Fruit fly (Drosophila melanogaster) whole organism, wandering third instar larva: ENCODE results near the gene Set.

Experiments used
- Abd-B ChIP-seq: fragments of >200 bp; optimal IDR thresholded peaks from 2 replicates; lab custom pipeline; 2017; ENCODE audit warnings: missing biosample characterization, missing genetic modification characterization
- CG32264 ChIP-seq: fragments of 200-800 bp; sonication (Bioruptor generic); optimal IDR thresholded peaks from 2 replicates; lab custom pipeline; 2016; ENCODE audit warnings: missing biosample characterization, missing genetic modification characterization
- CG9705 ChIP-seq: fragments of 200-800 bp; sonication (Bioruptor generic); optimal IDR thresholded peaks from 2 replicates; lab custom pipeline; 2018; ENCODE audit warnings: missing biosample characterization, mild to moderate bottlenecking, missing genetic modification characterization
- Dfd ChIP-seq: fragments of >200 bp; optimal IDR thresholded peaks from 2 replicates; lab custom pipeline; 2017; ENCODE audit warnings: missing biosample characterization, missing genetic modification characterization
- Dif ChIP-seq: fragments of 200-275, 200-300 bp; sonication (Bioruptor generic); optimal IDR thresholded peaks from 2 replicates; lab custom pipeline; 2018; ENCODE audit warnings: missing biosample characterization, missing genetic modification characterization; ENCODE audit not compliant: partially characterized antibody
- HLH106 ChIP-seq: fragments of 200-800 bp; optimal IDR thresholded peaks from 3 replicates; lab custom pipeline; 2019; ENCODE audit warnings: missing biosample characterization, mild to moderate bottlenecking, missing genetic modification characterization, moderate library complexity
- Hnf4 ChIP-seq: fragments of 200-800 bp; sonication (Bioruptor generic); optimal IDR thresholded peaks from 2 replicates; lab custom pipeline; 2016; ENCODE audit warnings: missing biosample characterization, mild to moderate bottlenecking, missing genetic modification characterization
- Hr78 ChIP-seq: fragments of >200 bp; optimal IDR thresholded peaks from 2 replicates; lab custom pipeline; 2017; ENCODE audit warnings: missing biosample characterization, missing genetic modification characterization
- Hr83 ChIP-seq: fragments of 200-300 bp; sonication (Bioruptor generic); optimal IDR thresholded peaks from 2 replicates; lab custom pipeline; 2016; ENCODE audit warnings: missing biosample characterization, mild to moderate bottlenecking, missing genetic modification characterization, moderate library complexity; ENCODE audit not compliant: poor library complexity, severe bottlenecking
- Jra ChIP-seq: sonication (Bioruptor generic); optimal IDR thresholded peaks from 2 replicates; lab custom pipeline; 2016; ENCODE audit warnings: missing biosample characterization, missing genetic modification characterization
- Myc ChIP-seq: fragments of >200 bp; optimal IDR thresholded peaks from 2 replicates; lab custom pipeline; 2017
- N ChIP-seq: fragments of >200 bp; optimal IDR thresholded peaks from 2 replicates; lab custom pipeline; 2018; ENCODE audit warnings: missing biosample characterization, missing external identifiers, missing genetic modification characterization
- OdsH ChIP-seq: fragments of 200-800 bp; sonication (Bioruptor generic); optimal IDR thresholded peaks from 2 replicates; lab custom pipeline; 2016; ENCODE audit warnings: missing biosample characterization, mild to moderate bottlenecking, missing genetic modification characterization
- Rel ChIP-seq, 2 experiments: fragments of 200-800 bp; sonication (Bioruptor generic) in 1 of 2; optimal IDR thresholded peaks; 2 replicates in 1 of 2; 3 replicates in 1 of 2; lab custom pipeline; 2016 to 2019; ENCODE audit warnings: mild to moderate bottlenecking in 2 of 2, missing biosample characterization in 2 of 2, missing genetic modification characterization in 2 of 2, moderate library complexity in 1 of 2
- Sp1 ChIP-seq: fragments of 200-800 bp; sonication (Bioruptor generic); optimal IDR thresholded peaks from 3 replicates; lab custom pipeline; 2019; ENCODE audit warnings: missing biosample characterization, mild to moderate bottlenecking, missing genetic modification characterization, moderate library complexity
- Vsx2 ChIP-seq: fragments of 200-300, 225-300 bp; sonication (Bioruptor generic); optimal IDR thresholded peaks from 2 replicates; lab custom pipeline; 2018; ENCODE audit warnings: missing biosample characterization, missing genetic modification characterization; ENCODE audit not compliant: partially characterized antibody
- br ChIP-seq: fragments of 200-800 bp; sonication (Bioruptor generic); optimal IDR thresholded peaks from 2 replicates; lab custom pipeline; 2016; ENCODE audit warnings: missing biosample characterization, missing genetic modification characterization
- brk ChIP-seq: fragments of 200-800 bp; sonication (Bioruptor generic); optimal IDR thresholded peaks from 2 replicates; lab custom pipeline; 2016; ENCODE audit warnings: missing biosample characterization, mild to moderate bottlenecking, missing genetic modification characterization
- dl ChIP-seq, 2 experiments: fragments of 175-275, 200-275 bp in 1 of 2; fragments of 200-275 bp in 1 of 2; sonication (Bioruptor generic); optimal IDR thresholded peaks; lab custom pipeline; 2018; ENCODE audit warnings: mild to moderate bottlenecking in 2 of 2, missing biosample characterization in 2 of 2, missing genetic modification characterization in 2 of 2, moderate library complexity in 2 of 2; ENCODE audit not compliant: partially characterized antibody in 2 of 2, insufficient read depth in 1 of 2
- dmrt93B ChIP-seq: fragments of 200-800 bp; sonication (Bioruptor generic); optimal IDR thresholded peaks from 2 replicates; lab custom pipeline; 2018; ENCODE audit warnings: missing biosample characterization, mild to moderate bottlenecking, missing genetic modification characterization
- dsf ChIP-seq: sonication (Bioruptor generic); optimal IDR thresholded peaks from 2 replicates; lab custom pipeline; 2016; ENCODE audit warnings: missing biosample characterization, missing genetic modification characterization, borderline replicate concordance
- ey ChIP-seq: fragments of 200-800 bp; sonication (Bioruptor generic); optimal IDR thresholded peaks from 2 replicates; lab custom pipeline; 2016; ENCODE audit warnings: missing biosample characterization, missing genetic modification characterization
- foxo ChIP-seq, 2 experiments: fragments of 200-800 bp; sonication (Bioruptor generic); optimal IDR thresholded peaks; 2 replicates in 1 of 2; 3 replicates in 1 of 2; lab custom pipeline; 2016 to 2017; ENCODE audit warnings: missing biosample characterization in 2 of 2, missing genetic modification characterization in 2 of 2
- fru ChIP-seq: fragments of 200-800 bp; sonication (Bioruptor generic); optimal IDR thresholded peaks from 3 replicates; lab custom pipeline; 2016; ENCODE audit warnings: missing biosample characterization, mild to moderate bottlenecking, missing genetic modification characterization
- h ChIP-seq: fragments of 200-800 bp; sonication (Bioruptor generic); optimal IDR thresholded peaks from 3 replicates; lab custom pipeline; 2016; ENCODE audit warnings: missing biosample characterization, mild to moderate bottlenecking, missing genetic modification characterization
- jim ChIP-seq: fragments of 175-275, 200-325 bp; sonication (Bioruptor generic); optimal IDR thresholded peaks from 2 replicates; lab custom pipeline; 2016; ENCODE audit warnings: missing biosample characterization, mild to moderate bottlenecking, missing genetic modification characterization
- lola ChIP-seq: fragments of >200 bp; optimal IDR thresholded peaks from 2 replicates; lab custom pipeline; 2017; ENCODE audit warnings: missing biosample characterization, missing genetic modification characterization
- pan ChIP-seq: fragments of >200 bp; optimal IDR thresholded peaks from 2 replicates; lab custom pipeline; 2017
- psq ChIP-seq: fragments of 200-800 bp; sonication (Bioruptor generic); optimal IDR thresholded peaks from 3 replicates; lab custom pipeline; 2017; ENCODE audit warnings: missing biosample characterization, mild to moderate bottlenecking, missing genetic modification characterization, moderate library complexity
- rgr ChIP-seq: fragments of 200-800 bp; sonication (Bioruptor generic); optimal IDR thresholded peaks from 3 replicates; lab custom pipeline; 2016; ENCODE audit warnings: missing biosample characterization, mild to moderate bottlenecking, missing genetic modification characterization
- sage ChIP-seq: fragments of 200-800 bp; sonication (Bioruptor generic); optimal IDR thresholded peaks from 2 replicates; lab custom pipeline; 2016; ENCODE audit warnings: missing biosample characterization, mild to moderate bottlenecking, missing genetic modification characterization
- sv ChIP-seq: fragments of 200-800 bp; sonication (Bioruptor generic); optimal IDR thresholded peaks from 3 replicates; lab custom pipeline; 2016; ENCODE audit warnings: missing biosample characterization, missing genetic modification characterization
- woc ChIP-seq: sonication (Bioruptor generic); optimal IDR thresholded peaks from 2 replicates; lab custom pipeline; 2016; ENCODE audit warnings: missing biosample characterization, mild to moderate bottlenecking, missing genetic modification characterization

Gene Set

DNA sequence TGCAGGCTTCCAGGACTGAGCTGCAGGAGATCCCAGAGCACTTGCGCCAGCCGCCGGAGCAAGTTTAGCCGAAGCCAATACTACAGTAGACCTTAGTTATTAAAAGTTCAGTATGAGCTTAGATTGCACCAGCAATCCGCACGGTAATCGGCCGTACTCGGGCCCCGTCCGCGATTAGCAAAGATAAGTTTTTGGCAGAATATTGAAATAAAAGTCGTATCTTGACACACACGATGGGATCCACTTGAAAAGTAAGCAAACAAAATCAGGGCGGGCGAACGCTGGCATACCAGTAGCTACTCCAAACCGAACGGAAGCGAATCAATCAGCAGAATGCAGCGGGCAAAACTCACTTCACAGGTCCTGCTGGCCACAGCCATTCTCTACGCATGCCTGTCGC, 33.1 kb upstream of the Set start, which contains the start of gene CG34316:
CG34316 (plus strand) TSS at position 301 of the 400 bp plus-strand sequence.
- TF ChIP-seq Rel (GFP tag; optimal IDR thresholded peaks at IDR 0.05; lab: Kevin White, UChicago) (no peak), Rel (tag; optimal IDR thresholded peaks at IDR 0.05; lab: Kevin White, UChicago) (no peak), rgr (GFP tag; lab: Kevin White, UChicago) (no peak), lola (GFP tag; lab: Kevin White, UChicago) (no peak), sage (no peak), ey (no peak), CG32264 (GFP tag; lab: Kevin White, UChicago) (no peak), pan (lab: Kevin White, UChicago) (no peak)

DNA sequence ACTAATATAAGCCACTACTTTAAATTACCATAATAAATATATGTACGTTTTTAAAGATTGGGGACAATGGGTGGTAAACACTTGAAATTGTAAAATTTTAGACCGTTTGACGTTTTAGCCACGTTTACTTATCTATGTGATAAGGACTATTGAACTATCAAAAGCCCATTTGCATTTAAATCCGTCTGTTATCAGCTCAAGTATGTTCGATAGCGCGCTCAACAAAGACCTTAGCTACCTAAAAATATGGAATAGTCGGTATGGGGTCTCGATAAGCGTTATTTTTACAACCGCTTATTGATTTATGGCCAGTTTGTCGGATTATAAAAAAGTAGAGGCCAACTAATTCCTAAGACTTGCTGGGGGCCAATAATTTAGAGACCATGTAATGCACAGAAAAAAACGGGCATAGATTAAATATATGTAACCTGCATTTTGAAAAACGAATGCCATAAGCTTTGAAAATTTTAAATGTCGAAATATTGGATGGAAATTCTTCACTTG, 31.7 kb upstream of the Set start:
- no peak for TF ChIP-seq sage
- TF ChIP-seq CG32264 (GFP tag; lab: Kevin White, UChicago) = no peak
- TF ChIP-seq sv (GFP tag; lab: Kevin White, UChicago) = no peak
- no peak for TF ChIP-seq dsf (GFP tag; lab: Kevin White, UChicago)
- no peak for TF ChIP-seq ey
- no peak for TF ChIP-seq foxo (GFP tag; optimal IDR thresholded peaks at IDR 0.05; lab: Kevin White, UChicago)
- TF ChIP-seq psq (GFP tag; lab: Kevin White, UChicago) = no peak
- TF ChIP-seq OdsH = no peak
- TF ChIP-seq fru (GFP tag; lab: Kevin White, UChicago) = no peak
- TF ChIP-seq brk (GFP tag; lab: Kevin White, UChicago) = no peak
- no peak for TF ChIP-seq Dfd (GFP tag; lab: Kevin White, UChicago)
- TF ChIP-seq Hnf4 (GFP tag; lab: Kevin White, UChicago) = no peak
- no peak for TF ChIP-seq Myc (lab: Kevin White, UChicago)

DNA sequence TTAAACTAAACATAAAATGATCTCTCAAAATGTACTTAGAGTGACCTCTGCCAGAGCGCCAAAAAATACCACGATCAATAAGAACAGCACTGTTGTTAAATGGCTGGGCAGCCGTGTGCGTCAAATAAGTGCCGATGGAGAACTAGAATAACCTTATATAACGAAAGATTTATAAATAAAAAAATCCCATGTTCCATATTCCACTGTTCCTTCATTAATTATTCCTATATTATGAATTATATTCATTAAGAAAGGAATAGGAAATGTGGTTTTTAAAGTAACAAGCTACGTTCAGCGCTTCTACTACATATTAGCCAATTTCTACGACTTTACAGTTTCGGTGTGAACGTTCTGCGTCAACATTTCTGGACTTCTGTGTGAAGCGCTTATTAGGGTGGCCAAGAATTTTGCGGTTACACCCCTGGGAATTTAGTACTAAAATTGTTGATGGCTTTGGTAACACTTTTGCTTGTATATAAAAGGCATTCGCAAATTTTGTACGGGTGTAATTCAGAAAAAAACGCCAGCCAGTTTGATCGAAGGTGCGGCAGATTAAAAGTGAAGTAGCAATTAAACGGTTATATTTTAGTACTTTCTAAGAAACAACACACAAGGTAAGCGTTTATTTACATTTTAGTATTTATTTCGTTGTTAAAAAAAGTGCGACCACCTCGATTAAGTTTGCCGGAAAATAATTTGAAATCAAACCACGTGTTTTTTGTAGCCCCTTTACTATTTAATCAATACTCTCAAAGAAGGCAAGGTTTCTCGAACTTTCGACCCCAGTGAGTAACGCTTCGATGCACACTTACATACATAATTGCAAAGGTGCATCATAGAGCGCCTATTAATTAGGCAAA, 20.9 kb upstream of the Set start, which contains the start of the genes tefu and Hsc70-4:
tefu (minus strand) TSS at position 51 of the 860 bp plus-strand sequence.
Hsc70-4 (plus strand) TSS at position 502 of the 860 bp plus-strand sequence.
- TF ChIP-seq dl (GFP tag; optimal IDR thresholded peaks at IDR 0.05; lab: Kevin White, UChicago; ENCODE audit: insufficient read depth in 1 of 2, partially characterized antibody in 2 of 2) (no peak), jim (GFP tag; lab: Kevin White, UChicago) (peak; percentile 24), CG9705 (GFP tag; lab: Kevin White, UChicago) (peak; percentile 54), ey (peak; percentile 60), Vsx2 (GFP tag; lab: Kevin White, UChicago) (peak; percentile 64), woc (GFP tag; lab: Kevin White, UChicago) (peak; percentile 72), brk (GFP tag; lab: Kevin White, UChicago) (no peak), OdsH (peak; percentile 32), Rel (GFP tag; optimal IDR thresholded peaks at IDR 0.05; lab: Kevin White, UChicago) (no peak), Rel (tag; optimal IDR thresholded peaks at IDR 0.05; lab: Kevin White, UChicago) (peak; percentile 4), dmrt93B (GFP tag; lab: Kevin White, UChicago) (peak; percentile 68), sv (GFP tag; lab: Kevin White, UChicago) (peak; percentile 64), Hr78 (GFP tag; lab: Kevin White, UChicago) (peak; percentile 46), br (GFP tag; lab: Kevin White, UChicago) (no peak), Hr83 (GFP tag; lab: Kevin White, UChicago) (peak; percentile 5), Jra (GFP tag; lab: Kevin White, UChicago) (no peak), HLH106 (peak; percentile 79), N (peak; percentile 92), CG32264 (GFP tag; lab: Kevin White, UChicago) (no peak), Dif (GFP tag; lab: Kevin White, UChicago) (peak; percentile 68), Hnf4 (GFP tag; lab: Kevin White, UChicago) (peak; percentile 64), Abd-B (GFP tag; lab: Kevin White, UChicago) (no peak), h (GFP tag; lab: Kevin White, UChicago) (peak; percentile 54), dsf (GFP tag; lab: Kevin White, UChicago) (no peak), Sp1 (GFP tag; lab: Kevin White, UChicago) (peak; percentile 46), foxo (GFP tag; optimal IDR thresholded peaks at IDR 0.05; lab: Kevin White, UChicago) (peak in 1 of 2 experiments; percentile 9)
